Fruit fly (Drosophila melanogaster) whole organism: ENCODE results near the gene CCT7.

ENCODE experiments used
- CG8478 ChIP-seq: fragments of >200 bp; optimal IDR thresholded peaks from 2 replicates; lab custom pipeline; 2018; ENCODE audit warnings: inconsistent platforms
- Dll ChIP-seq: fragments of >200 bp; optimal IDR thresholded peaks from 2 replicates; lab custom pipeline; 2017
- pan ChIP-seq: fragments of >200 bp; optimal IDR thresholded peaks from 2 replicates; lab custom pipeline; 2017
- psq ChIP-seq: fragments of >200 bp; optimal IDR thresholded peaks from 2 replicates; lab custom pipeline; 2017

dm6 chr3R:8788722-8789400, 12.5 kb upstream of the CCT7 start:
- TF ChIP-seq CG8478 (lab: Kevin White, UChicago) (no peak), Dll (lab: Kevin White, UChicago) (no peak), psq (no peak), pan (lab: Kevin White, UChicago) (no peak)
